Worm (Caenorhabditis elegans) whole organism, L3 larva: ENCODE results near the gene W04B5.5.

Source experiments
- ceh-16 ChIP-seq: sonication (generic microtip); optimal IDR thresholded peaks from 2 replicates; lab custom pipeline; 2017; ENCODE audit warnings: missing biosample characterization, missing genetic modification characterization
- ceh-82 ChIP-seq: fragments of 150-350 bp; optimal IDR thresholded peaks from 2 replicates; lab custom pipeline; 2014; ENCODE audit warnings: missing biosample characterization, missing genetic modification characterization
- elt-1 ChIP-seq: fragments of 150-350 bp; optimal IDR thresholded peaks from 2 replicates; lab custom pipeline; 2014; ENCODE audit warnings: missing biosample characterization, missing genetic modification characterization
- mdl-1 ChIP-seq: fragments of 150-350 bp; optimal IDR thresholded peaks from 2 replicates; lab custom pipeline; 2014; ENCODE audit warnings: missing biosample characterization, missing genetic modification characterization
- ztf-11 ChIP-seq: fragments of 150-350 bp; optimal IDR thresholded peaks from 2 replicates; lab custom pipeline; 2014; ENCODE audit warnings: missing biosample characterization, missing genetic modification characterization

- no peak for TF ChIP-seq ztf-11
- no peak for TF ChIP-seq ceh-16 (tag; lab: Kevin White, UChicago)
- no peak for TF ChIP-seq elt-1 (tag; lab: Kevin White, UChicago)
- TF ChIP-seq ceh-82 (tag; lab: Kevin White, UChicago) = no peak
- TF ChIP-seq mdl-1 (tag; lab: Kevin White, UChicago) = no peak
Measured at ce11 chrIII:2418981-2419380, 972 bp upstream of the W04B5.5 start.
